Worm (Caenorhabditis elegans) whole organism, L1 larva: ENCODE measurements around the gene tim-1.
A peak's percentile ranks its signal among the peaks of the same experiment; 100 is the strongest.

Source experiments
- Y116A8C.19 ChIP-seq: sonication (generic microtip); optimal IDR thresholded peaks from 2 replicates; lab custom pipeline; 2016; ENCODE audit warnings: missing compliant biosample characterization, missing genetic modification characterization, borderline replicate concordance
- alr-1 ChIP-seq: fragments of 200-800 bp; sonication (Bioruptor generic); optimal IDR thresholded peaks from 2 replicates; lab custom pipeline; 2018; ENCODE audit warnings: borderline replicate concordance, mild to moderate bottlenecking, missing genetic modification characterization, missing compliant biosample characterization
- aly-2 ChIP-seq: fragments of 150-350 bp; optimal IDR thresholded peaks from 2 replicates; lab custom pipeline; 2014; ENCODE audit warnings: missing biosample characterization, missing genetic modification characterization
- ama-1 ChIP-seq: fragments of 150-350 bp; optimal IDR thresholded peaks from 2 replicates; lab custom pipeline; 2014
- ceh-88 ChIP-seq: fragments of 200-800 bp; sonication (Bioruptor generic); IDR thresholded peaks from 2 replicates; pipeline ENCODE4 v1.3.6; 2022; ENCODE audit warnings: missing genetic modification characterization, missing compliant biosample characterization
- dpl-1 ChIP-seq, 3 experiments: fragments of 150-350 bp in 2 of 3; sonication (generic microtip) in 1 of 3; optimal IDR thresholded peaks; 2 replicates each; lab custom pipeline; 2014 to 2017; ENCODE audit warnings: missing biosample characterization in 3 of 3, missing genetic modification characterization in 3 of 3, missing genetic modification reagents in 3 of 3
- dsc-1 ChIP-seq: sonication (generic microtip); optimal IDR thresholded peaks from 2 replicates; lab custom pipeline; 2016; ENCODE audit warnings: mild to moderate bottlenecking, missing genetic modification characterization, missing compliant biosample characterization
- efl-1 ChIP-seq, 4 experiments: fragments of 150-350 bp; optimal IDR thresholded peaks in 3 of 4; peaks in 1 of 4; 1 replicate in 1 of 4; 2 replicates in 3 of 4; lab custom pipeline; 2014; ENCODE audit warnings: missing biosample characterization in 2 of 4, missing genetic modification characterization in 2 of 4, missing genetic modification reagents in 2 of 4
- efl-3 ChIP-seq: fragments of 200-800 bp; sonication (Bioruptor generic); optimal IDR thresholded peaks from 2 replicates; lab custom pipeline; 2018; ENCODE audit warnings: mild to moderate bottlenecking, missing genetic modification characterization, missing compliant biosample characterization
- egl-13 ChIP-seq: sonication (generic microtip); optimal IDR thresholded peaks from 2 replicates; lab custom pipeline; 2016; ENCODE audit warnings: missing genotype, missing genetic modification reagents, missing genetic modification characterization, missing compliant biosample characterization
- ets-5 ChIP-seq: fragments of 200-800 bp; sonication (Bioruptor generic); IDR thresholded peaks from 2 replicates; pipeline ENCODE4 v1.3.6; 2022; ENCODE audit warnings: missing genetic modification characterization, missing compliant biosample characterization
- fkh-4 ChIP-seq: sonication (generic microtip); optimal IDR thresholded peaks from 2 replicates; lab custom pipeline; 2016; ENCODE audit warnings: missing compliant biosample characterization, missing genetic modification characterization, borderline replicate concordance
- fkh-8 ChIP-seq: sonication (generic microtip); optimal IDR thresholded peaks from 2 replicates; lab custom pipeline; 2016; ENCODE audit warnings: mild to moderate bottlenecking, missing genetic modification characterization, missing compliant biosample characterization
- fos-1 ChIP-seq: fragments of 150-350 bp; optimal IDR thresholded peaks from 2 replicates; lab custom pipeline; 2014; ENCODE audit warnings: missing biosample characterization, missing genetic modification characterization
- grh-1 ChIP-seq: fragments of 200-800 bp; sonication (Bioruptor generic); IDR thresholded peaks from 2 replicates; pipeline ENCODE4 v1.3.6; 2022; ENCODE audit warnings: missing genetic modification reagents, missing genetic modification characterization, missing compliant biosample characterization
- hlh-17 ChIP-seq: fragments of 200-800 bp; sonication (Bioruptor generic); optimal IDR thresholded peaks from 2 replicates; lab custom pipeline; 2018; ENCODE audit warnings: missing genetic modification characterization, mild to moderate bottlenecking, missing compliant biosample characterization, moderate library complexity, borderline replicate concordance
- hlh-4 ChIP-seq: sonication (generic microtip); optimal IDR thresholded peaks from 2 replicates; lab custom pipeline; 2016; ENCODE audit warnings: mild to moderate bottlenecking, missing genetic modification characterization, missing compliant biosample characterization
- hpl-2 ChIP-seq: fragments of 150-350 bp; optimal IDR thresholded peaks from 2 replicates; lab custom pipeline; 2014; ENCODE audit warnings: missing biosample characterization, missing genetic modification reagents, missing genetic modification characterization
- irx-1 ChIP-seq: sonication (generic microtip); optimal IDR thresholded peaks from 2 replicates; lab custom pipeline; 2016; ENCODE audit warnings: missing genetic modification characterization, missing compliant biosample characterization
- isw-1 ChIP-seq: fragments of 200-800 bp; sonication (Bioruptor generic); IDR thresholded peaks from 2 replicates; pipeline ENCODE4 v1.3.6; 2022; ENCODE audit warnings: missing genetic modification characterization, missing compliant biosample characterization
- lin-13 ChIP-seq: fragments of 150-350 bp; optimal IDR thresholded peaks from 2 replicates; lab custom pipeline; 2014; ENCODE audit warnings: missing biosample characterization, missing genetic modification reagents, missing genetic modification characterization
- lin-15B ChIP-seq: fragments of 150-350 bp; sonication (generic microtip); optimal IDR thresholded peaks from 3 replicates; lab custom pipeline; 2014; ENCODE audit warnings: missing biosample characterization, missing genetic modification characterization
- lin-35 ChIP-seq, 2 experiments: fragments of 150-350 bp; optimal IDR thresholded peaks; 2 replicates each; lab custom pipeline; 2014; ENCODE audit warnings: missing biosample characterization in 2 of 2, missing genetic modification characterization in 2 of 2, missing genetic modification reagents in 2 of 2
- lsy-2 ChIP-seq, 2 experiments: fragments of 150-350 bp; optimal IDR thresholded peaks; 2 replicates each; lab custom pipeline; 2014; ENCODE audit warnings: missing biosample characterization in 2 of 2, missing genetic modification characterization in 2 of 2
- mab-9 ChIP-seq: fragments of 200-800 bp; sonication (Bioruptor generic); IDR thresholded peaks from 2 replicates; pipeline ENCODE4 v1.3.6; 2022; ENCODE audit warnings: missing genetic modification reagents, missing genetic modification characterization, missing compliant biosample characterization
- mdl-1 ChIP-seq, 2 experiments: fragments of 150-350 bp; optimal IDR thresholded peaks; 2 replicates each; lab custom pipeline; 2014 to 2017; ENCODE audit warnings: missing biosample characterization in 2 of 2, missing genetic modification characterization in 2 of 2, inconsistent platforms in 1 of 2
- nhr-237 ChIP-seq: fragments of 150-350 bp; optimal IDR thresholded peaks from 2 replicates; lab custom pipeline; 2014; ENCODE audit warnings: missing biosample characterization, missing genetic modification characterization
- nhr-85 ChIP-seq: sonication (generic microtip); peaks from one replicate; lab custom pipeline; 2016; ENCODE audit warnings: missing genetic modification characterization, inconsistent platforms, missing compliant biosample characterization
- pax-3 ChIP-seq: fragments of 200-800 bp; sonication (Bioruptor generic); optimal IDR thresholded peaks from 2 replicates; lab custom pipeline; 2018; ENCODE audit warnings: mild to moderate bottlenecking, missing genetic modification characterization, moderate library complexity, missing compliant biosample characterization
- skn-1 ChIP-seq: fragments of 150-350 bp; optimal IDR thresholded peaks from 2 replicates; lab custom pipeline; 2014; ENCODE audit warnings: missing biosample characterization, missing genetic modification characterization
- swsn-7 ChIP-seq: sonication (generic microtip); optimal IDR thresholded peaks from 2 replicates; lab custom pipeline; 2016; ENCODE audit warnings: missing genetic modification characterization, missing compliant biosample characterization
- unc-130 ChIP-seq: fragments of 150-350 bp; optimal IDR thresholded peaks from 2 replicates; lab custom pipeline; 2017; ENCODE audit warnings: missing biosample characterization, missing genetic modification characterization, inconsistent platforms
- unc-98 ChIP-seq: fragments of 200-800 bp; sonication (Bioruptor generic); IDR thresholded peaks from 2 replicates; pipeline ENCODE4 v1.3.6; 2022; ENCODE audit warnings: missing genetic modification characterization, missing compliant biosample characterization
- xbp-1 ChIP-seq: sonication (generic microtip); optimal IDR thresholded peaks from 2 replicates; lab custom pipeline; 2016; ENCODE audit warnings: missing genetic modification characterization, missing compliant biosample characterization
- ztf-11 ChIP-seq, 2 experiments: sonication (generic microtip); optimal IDR thresholded peaks; 2 replicates each; lab custom pipeline; 2016 to 2017; ENCODE audit warnings: missing genetic modification characterization in 2 of 2, missing biosample characterization in 1 of 2, missing compliant biosample characterization in 1 of 2

tim-1 gene

ce11 chrIII:12269807-12270206, 19.8 kb upstream of the tim-1 start:
- TF ChIP-seq nhr-85 (tag; lab: Kevin White, UChicago) (no peak), efl-1 (optimal IDR thresholded peaks at IDR 0.05; lab: Kevin White, UChicago) (no peak), efl-1 (GFP tag; optimal IDR thresholded peaks at IDR 0.05 in 1 of 2; lab: Kevin White, UChicago) (peak in 1 of 2 experiments; percentile 46)

- TF ChIP-seq mab-9 (GFP tag; lab: Robert Waterston, UW) = no peak
- no peak for TF ChIP-seq ztf-11 (tag; optimal IDR thresholded peaks at IDR 0.05; lab: Kevin White, UChicago)
- TF ChIP-seq fkh-8 = no peak
- no peak for TF ChIP-seq fkh-4 (tag; lab: Kevin White, UChicago)
- TF ChIP-seq pax-3 (tag; lab: Kevin White, UChicago) = no peak
- TF ChIP-seq ama-1 (lab: Kevin White, UChicago) = no peak
- TF ChIP-seq swsn-7 (tag; lab: Kevin White, UChicago) = no peak
- TF ChIP-seq unc-98 = no peak
- TF ChIP-seq efl-3 = no peak
- TF ChIP-seq lsy-2 (tag; optimal IDR thresholded peaks at IDR 0.05; lab: Kevin White, UChicago) = no peak
- TF ChIP-seq egl-13 (tag; lab: Kevin White, UChicago) = no peak
- TF ChIP-seq nhr-237 = no peak
- TF ChIP-seq mdl-1 (tag; optimal IDR thresholded peaks at IDR 0.05; lab: Kevin White, UChicago) = no peak
- TF ChIP-seq isw-1 = no peak
- no peak for TF ChIP-seq ets-5 (GFP tag; lab: Robert Waterston, UW)
- no peak for TF ChIP-seq hlh-17 (GFP tag; lab: Kevin White, UChicago)
- no peak for TF ChIP-seq unc-130 (tag; lab: Kevin White, UChicago)
- no peak for TF ChIP-seq lin-13 (GFP tag; lab: Kevin White, UChicago)
These were observed 10.4 kb upstream of the tim-1 start for ce11 chrIII:12260413-12260812.

ce11 chrIII:12259793-12260192, 9.8 kb upstream of the tim-1 start:
- TF ChIP-seq lin-13 (GFP tag; lab: Kevin White, UChicago) = no peak
- no peak for TF ChIP-seq lin-15B (tag; lab: Kevin White, UChicago)

- TF ChIP-seq irx-1 (tag; lab: Kevin White, UChicago) (no peak), grh-1 (no peak), dsc-1 (tag; lab: Kevin White, UChicago) (no peak), skn-1 (tag; lab: Kevin White, UChicago) (no peak), fos-1 (tag; lab: Kevin White, UChicago) (no peak), xbp-1 (no peak), nhr-85 (tag; lab: Kevin White, UChicago) (no peak), mdl-1 (tag; optimal IDR thresholded peaks at IDR 0.05; lab: Kevin White, UChicago) (no peak), lin-35 (GFP tag; optimal IDR thresholded peaks at IDR 0.05; lab: Kevin White, UChicago) (no peak), hlh-4 (tag; lab: Kevin White, UChicago) (no peak), efl-1 (optimal IDR thresholded peaks at IDR 0.05; lab: Kevin White, UChicago) (no peak), efl-1 (GFP tag; optimal IDR thresholded peaks at IDR 0.05 in 1 of 2; lab: Kevin White, UChicago) (no peak)
These were observed 3.4 kb upstream of the tim-1 start for ce11 chrIII:12253342-12253741.

ce11 chrIII:12251178-12251577, 1.2 kb upstream of the tim-1 start:
- TF ChIP-seq alr-1 (tag; lab: Kevin White, UChicago) = no peak
- no peak for TF ChIP-seq ceh-88
- no peak for TF ChIP-seq Y116A8C.19
- TF ChIP-seq efl-1 (optimal IDR thresholded peaks at IDR 0.05; lab: Kevin White, UChicago) = peak in 1 of 2 experiments; percentile 97
- TF ChIP-seq efl-1 (GFP tag; optimal IDR thresholded peaks at IDR 0.05 in 1 of 2; lab: Kevin White, UChicago) = peak; percentile 10 to 42
- no peak for TF ChIP-seq egl-13 (tag; lab: Kevin White, UChicago)
- peak; percentile 4 for TF ChIP-seq hpl-2 (GFP tag; lab: Kevin White, UChicago)
- TF ChIP-seq dpl-1 (GFP tag; optimal IDR thresholded peaks at IDR 0.05; lab: Kevin White, UChicago) = peak in 1 of 3 experiments; percentile 31
- peak; percentile 30 for TF ChIP-seq aly-2 (tag; lab: Kevin White, UChicago)
